Worm (Caenorhabditis elegans) whole organism, early embryonic: Measurements from ENCODE around the gene lin-15A.

Source experiments
- B0310.2 ChIP-seq: sonication (generic microtip); optimal IDR thresholded peaks from 2 replicates; lab custom pipeline; 2016; ENCODE audit warnings: mild to moderate bottlenecking, missing genetic modification characterization, missing compliant biosample characterization
- ama-1 ChIP-seq: fragments of 150-350 bp; optimal IDR thresholded peaks from 2 replicates; lab custom pipeline; 2014
- ceh-13 ChIP-seq: fragments of 200-800 bp; sonication (Bioruptor generic); optimal IDR thresholded peaks from 2 replicates; lab custom pipeline; 2018; ENCODE audit warnings: mild to moderate bottlenecking, missing genetic modification characterization, missing compliant biosample characterization
- flt-1 ChIP-seq: fragments of 200-800 bp; sonication (Bioruptor generic); IDR thresholded peaks from 2 replicates; pipeline ENCODE4 v1.3.6; 2022; ENCODE audit warnings: missing genetic modification characterization, missing compliant biosample characterization
- hmbx-1 ChIP-seq: sonication (generic microtip); optimal IDR thresholded peaks from 2 replicates; lab custom pipeline; 2016; ENCODE audit warnings: mild to moderate bottlenecking, missing genetic modification characterization, missing compliant biosample characterization
- hmg-4 ChIP-seq: fragments of 200-800 bp; sonication (Bioruptor generic); optimal IDR thresholded peaks from 2 replicates; lab custom pipeline; 2018; ENCODE audit warnings: mild to moderate bottlenecking, missing genetic modification characterization, missing compliant biosample characterization
- tra-4 ChIP-seq: sonication (generic microtip); optimal IDR thresholded peaks from 2 replicates; lab custom pipeline; 2017; ENCODE audit warnings: missing genetic modification characterization, missing compliant biosample characterization

DNA sequence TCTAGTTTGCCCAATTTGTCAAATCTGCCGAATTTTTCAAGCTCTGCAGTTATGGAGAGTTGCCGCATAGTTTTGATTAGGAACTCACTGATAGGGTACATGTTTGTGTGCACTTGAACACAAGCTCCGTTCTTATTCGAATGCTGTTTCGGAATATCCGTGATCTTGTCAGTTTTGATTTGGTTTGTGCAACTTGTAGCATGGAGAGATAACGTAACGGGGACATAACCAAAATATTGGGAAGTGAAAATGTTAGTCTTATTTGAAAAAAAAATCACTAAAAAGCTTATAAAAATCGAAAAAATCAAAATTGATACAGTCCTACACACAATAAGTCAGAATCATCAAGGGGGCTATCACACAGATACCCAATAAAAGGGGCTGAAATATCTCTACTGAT lies 50.3 kb downstream of the lin-15A start, which contains the start of gene Y7A5A.24:
- TF ChIP-seq tra-4 (tag; lab: Kevin White, UChicago), result no peak
- TF ChIP-seq ama-1 (lab: Kevin White, UChicago), result no peak
- no peak for TF ChIP-seq hmg-4 (GFP tag; lab: Kevin White, UChicago)
- no peak for TF ChIP-seq ceh-13 (GFP tag; lab: Kevin White, UChicago)
- TF ChIP-seq B0310.2 (tag; lab: Kevin White, UChicago), result no peak
- no peak for TF ChIP-seq flt-1 (GFP tag; lab: Robert Waterston, UW)
- no peak for TF ChIP-seq hmbx-1
